Worm (Caenorhabditis elegans): Measurements from ENCODE around the gene ubl-1.
A peak's percentile ranks its signal among the peaks of the same experiment; 100 is the strongest.

ubl-1 gene

DNA sequence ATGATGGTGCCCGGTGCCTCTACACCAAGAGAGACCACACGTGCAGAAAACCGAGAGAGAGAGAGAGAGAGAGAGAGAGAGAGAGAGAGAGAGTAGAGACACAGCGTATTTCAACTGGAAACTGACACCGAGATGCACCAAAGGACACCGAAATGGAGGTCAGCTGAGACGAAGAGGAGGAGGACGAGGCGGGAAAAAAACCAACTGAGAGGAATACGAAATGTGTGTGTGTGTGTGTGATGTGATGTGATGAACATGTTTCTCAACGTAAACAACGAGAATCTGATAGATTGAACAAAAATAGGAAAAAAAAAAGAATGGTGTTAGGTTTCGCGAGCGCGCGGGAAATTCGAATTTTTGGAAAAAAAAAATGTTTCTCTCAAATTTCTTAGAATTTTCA lies 30.8 kb upstream of the ubl-1 start:
- TF ChIP-seq lin-39 (tag; optimal IDR thresholded peaks at IDR 0.05) (no peak), ZK546.5 (tag; optimal IDR thresholded peaks at IDR 0.05) (no peak), blmp-1 (tag; optimal IDR thresholded peaks at IDR 0.05; ENCODE audit: insufficient read depth) (no peak), fos-1 (tag; optimal IDR thresholded peaks at IDR 0.05) (peak; percentile 29), nhr-21 (tag; optimal IDR thresholded peaks at IDR 0.05) (no peak), ztf-4 (tag; optimal IDR thresholded peaks at IDR 0.05) (peak; percentile 33), nhr-25 (tag; optimal IDR thresholded peaks at IDR 0.05) (peak; percentile 43), skn-1 (tag; optimal IDR thresholded peaks at IDR 0.05) (no peak), F13H6.1 (tag; optimal IDR thresholded peaks at IDR 0.05) (peak; percentile 69), lsy-2 (tag; optimal IDR thresholded peaks at IDR 0.05) (peak in 1 of 2 experiments; percentile 72), elt-3 (tag; optimal IDR thresholded peaks at IDR 0.05) (no peak), ztf-1 (GFP tag; conservative IDR thresholded peaks at IDR 0.05) (no peak), R02D3.7 (tag; optimal IDR thresholded peaks at IDR 0.05) (no peak), gmeb-1 (tag; optimal IDR thresholded peaks at IDR 0.05) (peak; percentile 56), mbf-1 (tag; optimal IDR thresholded peaks at IDR 0.05) (no peak), nhr-237 (tag; optimal IDR thresholded peaks at IDR 0.05) (no peak), alr-1 (tag; optimal IDR thresholded peaks at IDR 0.05) (no peak), C34F6.9 (tag; optimal IDR thresholded peaks at IDR 0.05) (peak; percentile 75), nhr-10 (tag; optimal IDR thresholded peaks at IDR 0.05) (no peak), nhr-77 (tag; optimal IDR thresholded peaks at IDR 0.05) (no peak), crh-2 (tag; optimal IDR thresholded peaks at IDR 0.05) (peak; percentile 62), mdl-1 (tag; optimal IDR thresholded peaks at IDR 0.05) (peak; percentile 22 to 81), unc-62 (GFP tag; optimal IDR thresholded peaks at IDR 0.05) (no peak), lin-11 (tag; optimal IDR thresholded peaks at IDR 0.05) (no peak), egl-27 (tag; optimal IDR thresholded peaks at IDR 0.05) (peak; percentile 13), aly-2 (tag; optimal IDR thresholded peaks at IDR 0.05) (no peak), unc-39 (tag; optimal IDR thresholded peaks at IDR 0.05) (no peak), unc-55 (GFP tag; optimal IDR thresholded peaks at IDR 0.05) (peak; percentile 47), mab-5 (tag; optimal IDR thresholded peaks at IDR 0.05) (peak; percentile 20), sma-3 (GFP tag; optimal IDR thresholded peaks at IDR 0.05) (no peak), peb-1 (tag; optimal IDR thresholded peaks at IDR 0.05) (no peak), ceh-16 (tag; optimal IDR thresholded peaks at IDR 0.05) (no peak), lin-13 (GFP tag; optimal IDR thresholded peaks at IDR 0.05) (peak; percentile 5), dmd-4 (tag; optimal IDR thresholded peaks at IDR 0.05) (no peak), nhr-6 (tag; optimal IDR thresholded peaks at IDR 0.05) (no peak), Y55F3AM.14 (GFP tag; optimal IDR thresholded peaks at IDR 0.05) (peak; percentile 54), sem-4 (tag; optimal IDR thresholded peaks at IDR 0.05) (peak; percentile 65), nhr-129 (tag; optimal IDR thresholded peaks at IDR 0.05) (peak; percentile 94), ama-1 (optimal IDR thresholded peaks at IDR 0.05) (no peak), ztf-11 (tag; optimal IDR thresholded peaks at IDR 0.05) (no peak), sma-9 (GFP tag; optimal IDR thresholded peaks at IDR 0.05) (peak; percentile 63), sma-9 (tag; optimal IDR thresholded peaks at IDR 0.05) (no peak), nhr-12 (tag; optimal IDR thresholded peaks at IDR 0.05) (no peak), snpc-4 (tag; optimal IDR thresholded peaks at IDR 0.05) (no peak), ceh-82 (tag; optimal IDR thresholded peaks at IDR 0.05) (no peak), zag-1 (tag; optimal IDR thresholded peaks at IDR 0.05) (no peak)

DNA sequence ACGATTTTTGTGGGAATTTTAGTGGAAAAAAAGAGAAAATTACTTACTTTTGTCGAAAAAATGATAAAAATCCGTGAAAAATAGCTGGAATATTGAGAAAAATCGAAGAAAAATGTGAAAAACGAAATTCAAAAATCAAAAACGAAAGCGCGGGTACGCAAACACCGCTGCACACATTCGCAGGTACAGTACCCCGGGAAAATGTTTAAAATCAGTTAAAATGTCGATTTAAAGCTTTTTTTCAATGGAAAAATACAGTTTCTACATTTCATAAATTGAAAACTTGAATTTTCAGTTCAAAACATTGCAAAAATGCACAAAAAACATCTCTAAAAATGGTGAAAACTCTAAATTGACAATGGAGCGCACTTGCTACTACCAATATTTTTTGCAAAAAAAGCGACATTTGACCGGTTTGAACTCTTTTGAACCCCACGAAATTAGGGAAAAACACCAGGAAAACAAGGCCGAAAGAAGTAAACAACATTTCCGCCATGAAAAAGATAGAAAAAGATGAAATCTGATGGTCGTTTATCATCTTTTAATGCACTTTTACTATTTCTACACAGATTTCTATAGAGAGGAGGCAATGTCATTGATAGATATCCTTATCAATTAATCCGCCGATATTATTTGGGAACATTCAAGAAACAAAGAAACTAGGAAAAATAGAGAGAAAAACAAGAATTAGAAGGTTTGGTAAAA lies 27.2 kb upstream of the ubl-1 start, which contains the start of gene daf-2:
Gene daf-2, minus strand, starts transcription at position 112 of the 705 bp plus-strand sequence.
- peak; percentile 23 for TF ChIP-seq nhr-21 (tag; optimal IDR thresholded peaks at IDR 0.05)
- TF ChIP-seq elt-3 (tag; optimal IDR thresholded peaks at IDR 0.05), result no peak
